Worm (Caenorhabditis elegans): ENCODE measurements around the gene nmur-1.

nmur-1 gene

ce11 chrX:9022779-9023178 lies 42.0 kb downstream of the nmur-1 start, which contains the start of gene T25B6.6:
Gene T25B6.6, minus strand, starts transcription at chrX:9022879.
- TF ChIP-seq lin-39 (tag; optimal IDR thresholded peaks at IDR 0.05) = no peak
- no peak for TF ChIP-seq egl-27 (tag; optimal IDR thresholded peaks at IDR 0.05)
- TF ChIP-seq ama-1 (optimal IDR thresholded peaks at IDR 0.05) = no peak

ce11 chrX:9023816-9024215 lies 43.0 kb downstream of the nmur-1 start:
- TF ChIP-seq ama-1 (optimal IDR thresholded peaks at IDR 0.05) (no peak), nhr-77 (tag; optimal IDR thresholded peaks at IDR 0.05) (no peak), lin-39 (tag; optimal IDR thresholded peaks at IDR 0.05) (no peak), skn-1 (tag; optimal IDR thresholded peaks at IDR 0.05) (no peak), ztf-1 (GFP tag; conservative IDR thresholded peaks at IDR 0.05) (no peak)

ce11 chrX:9024270-9024669 lies 43.5 kb downstream of the nmur-1 start:
- TF ChIP-seq nhr-12 (tag; optimal IDR thresholded peaks at IDR 0.05) = no peak
- TF ChIP-seq blmp-1 (tag; optimal IDR thresholded peaks at IDR 0.05; ENCODE audit: insufficient read depth) = no peak
- no peak for TF ChIP-seq mdl-1 (tag; optimal IDR thresholded peaks at IDR 0.05)
- peak; percentile 25 for TF ChIP-seq fos-1 (tag; optimal IDR thresholded peaks at IDR 0.05)
- no peak for TF ChIP-seq unc-62 (GFP tag; optimal IDR thresholded peaks at IDR 0.05)
- peak; percentile 10 for TF ChIP-seq sma-3 (GFP tag; optimal IDR thresholded peaks at IDR 0.05)
- no peak for TF ChIP-seq lin-11 (tag; optimal IDR thresholded peaks at IDR 0.05)
- no peak for TF ChIP-seq nhr-77 (tag; optimal IDR thresholded peaks at IDR 0.05)
- TF ChIP-seq lin-39 (tag; optimal IDR thresholded peaks at IDR 0.05) = no peak
- peak; percentile 4 for TF ChIP-seq crh-2 (tag; optimal IDR thresholded peaks at IDR 0.05)
- TF ChIP-seq nhr-21 (tag; optimal IDR thresholded peaks at IDR 0.05) = peak; percentile 26
- peak; percentile 42 for TF ChIP-seq sma-9 (GFP tag; optimal IDR thresholded peaks at IDR 0.05)
- TF ChIP-seq sma-9 (tag; optimal IDR thresholded peaks at IDR 0.05) = no peak

DNA sequence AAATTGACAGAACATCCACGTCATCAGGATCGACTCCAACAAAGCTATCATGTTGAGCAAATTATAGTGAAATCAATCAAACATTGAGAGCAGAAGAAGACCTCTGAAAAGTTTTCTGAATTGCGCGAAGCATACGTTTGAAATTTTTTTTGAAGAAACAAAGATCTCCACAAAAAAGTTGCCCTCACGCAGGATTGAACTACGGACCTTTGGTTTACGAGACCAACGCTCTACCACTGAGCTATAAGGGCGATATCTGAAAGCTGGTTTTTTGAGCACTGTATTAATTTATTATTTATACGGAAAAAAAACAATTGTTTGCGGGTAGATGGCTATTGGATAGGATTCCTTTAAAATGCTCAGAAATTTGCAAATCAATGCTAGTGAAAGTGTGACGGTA lies 44.7 kb downstream of the nmur-1 start:
- TF ChIP-seq F13H6.1 (tag; optimal IDR thresholded peaks at IDR 0.05) (no peak), nhr-21 (tag; optimal IDR thresholded peaks at IDR 0.05) (no peak), ama-1 (optimal IDR thresholded peaks at IDR 0.05) (no peak), mdl-1 (tag; optimal IDR thresholded peaks at IDR 0.05) (no peak), peb-1 (tag; optimal IDR thresholded peaks at IDR 0.05) (no peak), crh-2 (tag; optimal IDR thresholded peaks at IDR 0.05) (no peak), lin-11 (tag; optimal IDR thresholded peaks at IDR 0.05) (no peak)

- TF ChIP-seq unc-55 (GFP tag; optimal IDR thresholded peaks at IDR 0.05) (no peak), ztf-11 (tag; optimal IDR thresholded peaks at IDR 0.05) (no peak), nhr-11 (tag; optimal IDR thresholded peaks at IDR 0.05) (no peak), nhr-6 (tag; optimal IDR thresholded peaks at IDR 0.05) (no peak), nhr-237 (tag; optimal IDR thresholded peaks at IDR 0.05) (no peak), F13H6.1 (tag; optimal IDR thresholded peaks at IDR 0.05) (no peak), dmd-4 (tag; optimal IDR thresholded peaks at IDR 0.05) (no peak), nhr-129 (tag; optimal IDR thresholded peaks at IDR 0.05) (no peak), ztf-1 (GFP tag; conservative IDR thresholded peaks at IDR 0.05) (no peak), lin-39 (tag; optimal IDR thresholded peaks at IDR 0.05) (no peak), peb-1 (tag; optimal IDR thresholded peaks at IDR 0.05) (no peak), nhr-25 (tag; optimal IDR thresholded peaks at IDR 0.05) (no peak), nhr-10 (tag; optimal IDR thresholded peaks at IDR 0.05) (no peak), sma-3 (GFP tag; optimal IDR thresholded peaks at IDR 0.05) (no peak), C34F6.9 (tag; optimal IDR thresholded peaks at IDR 0.05) (no peak), crh-2 (tag; optimal IDR thresholded peaks at IDR 0.05) (no peak)
Measured at ce11 chrX:9027304-9027703, 46.5 kb downstream of the nmur-1 start, which contains the start of gene T25B6.3. Gene T25B6.3, plus strand, starts transcription at chrX:9027604.

DNA sequence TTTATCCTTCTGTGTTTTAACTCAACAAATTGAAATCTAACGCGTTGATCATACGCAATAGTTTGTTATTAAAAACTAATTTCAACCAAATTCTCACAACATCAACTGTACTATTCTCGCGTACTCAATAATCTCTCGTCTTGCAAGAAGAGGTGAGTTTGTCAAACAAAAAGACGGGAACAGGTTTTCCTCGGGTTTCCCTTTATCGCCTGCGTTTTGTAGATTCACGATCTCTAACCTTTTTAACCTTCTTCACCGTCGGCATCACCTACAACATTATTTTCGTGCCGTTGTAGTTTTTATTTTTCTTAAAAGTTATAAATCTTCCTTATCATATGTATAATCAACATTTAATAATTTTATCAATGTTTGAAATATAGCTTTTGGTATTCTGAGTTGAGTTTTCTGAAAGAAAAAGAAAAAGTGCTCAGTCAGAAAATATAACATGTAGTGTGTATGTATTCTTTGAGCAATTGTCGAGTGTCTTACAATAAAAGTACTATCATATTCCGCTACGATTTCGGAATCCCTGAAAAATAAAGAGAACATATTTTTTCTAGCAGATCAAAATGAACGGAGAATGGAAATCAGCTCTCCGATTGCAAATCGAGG lies 48.2 kb downstream of the nmur-1 start, which contains the start of gene snf-12:
TSS of gene snf-12 (plus strand) at position 562 of the 612 bp plus-strand sequence.
- TF ChIP-seq nhr-10 (tag; optimal IDR thresholded peaks at IDR 0.05) = no peak
- TF ChIP-seq lsy-2 (tag; optimal IDR thresholded peaks at IDR 0.05) = no peak
- TF ChIP-seq nhr-21 (tag; optimal IDR thresholded peaks at IDR 0.05) = no peak
- TF ChIP-seq sma-3 (GFP tag; optimal IDR thresholded peaks at IDR 0.05) = peak; percentile 35
- no peak for TF ChIP-seq nhr-129 (tag; optimal IDR thresholded peaks at IDR 0.05)
- no peak for TF ChIP-seq alr-1 (tag; optimal IDR thresholded peaks at IDR 0.05)
- TF ChIP-seq lin-11 (tag; optimal IDR thresholded peaks at IDR 0.05) = no peak
- TF ChIP-seq crh-2 (tag; optimal IDR thresholded peaks at IDR 0.05) = no peak
- no peak for TF ChIP-seq nhr-11 (tag; optimal IDR thresholded peaks at IDR 0.05)
- peak; percentile 63 for TF ChIP-seq nhr-25 (tag; optimal IDR thresholded peaks at IDR 0.05)
- no peak for TF ChIP-seq dmd-4 (tag; optimal IDR thresholded peaks at IDR 0.05)
- TF ChIP-seq ceh-82 (tag; optimal IDR thresholded peaks at IDR 0.05) = no peak
- TF ChIP-seq lin-39 (tag; optimal IDR thresholded peaks at IDR 0.05) = no peak
